Fruit fly (Drosophila melanogaster): ENCODE results near the gene eIF4E4.

- no peak for TF ChIP-seq h (optimal IDR thresholded peaks at IDR 0.05)
- TF ChIP-seq ttk (optimal IDR thresholded peaks at IDR 0.05) = no peak
- TF ChIP-seq Myc (optimal IDR thresholded peaks at IDR 0.05) = no peak
Measured at dm6 chr3L:6623669-6624204, 41.7 kb downstream of the eIF4E4 start, which contains the start of gene GluRIA.
